Fruit fly (Drosophila melanogaster) whole organism, embryonic: ENCODE measurements around the gene Acp63F.

ENCODE experiments used
- BEAF-32 ChIP-seq: fragments of 200-800 bp; sonication (Bioruptor generic); optimal IDR thresholded peaks from 3 replicates; lab custom pipeline; 2017; ENCODE audit warnings: missing biosample characterization, missing genetic modification characterization, mild to moderate bottlenecking, moderate library complexity, missing genetic modification reagents
- Bteb2 ChIP-seq: fragments of 200-800 bp; sonication (Bioruptor generic); optimal IDR thresholded peaks from 2 replicates; lab custom pipeline; 2016; ENCODE audit warnings: missing biosample characterization, missing genetic modification characterization
- CG10209 ChIP-seq: fragments of 200-800 bp; sonication (Bioruptor generic); optimal IDR thresholded peaks from 3 replicates; lab custom pipeline; 2017; ENCODE audit warnings: missing biosample characterization, mild to moderate bottlenecking, missing genetic modification characterization, missing genetic modification reagents
- CG11456 ChIP-seq: fragments of 200-800 bp; sonication (Bioruptor generic); IDR thresholded peaks from 3 replicates; pipeline ENCODE4 v1.3.6; 2022; ENCODE audit warnings: missing biosample characterization, missing genetic modification characterization
- CG11696 ChIP-seq: fragments of 200-800 bp; sonication (Bioruptor generic); IDR thresholded peaks from 2 replicates; pipeline ENCODE4 v1.3.6; 2022; ENCODE audit warnings: missing biosample characterization, missing genetic modification characterization
- CG12104 ChIP-seq: fragments of 200-800 bp; sonication (Bioruptor generic); optimal IDR thresholded peaks from 3 replicates; lab custom pipeline; 2016; ENCODE audit warnings: missing biosample characterization, missing genetic modification characterization
- CG13123 ChIP-seq: fragments of 200-800 bp; sonication (Bioruptor generic); optimal IDR thresholded peaks from 2 replicates; lab custom pipeline; 2016; ENCODE audit warnings: missing biosample characterization, missing genetic modification characterization
- CG13775 ChIP-seq: fragments of 200-800 bp; sonication (Bioruptor generic); optimal IDR thresholded peaks from 3 replicates; lab custom pipeline; 2017; ENCODE audit warnings: missing biosample characterization, mild to moderate bottlenecking, missing genetic modification characterization
- CG14441 ChIP-seq: fragments of 200-800 bp; sonication (Bioruptor generic); IDR thresholded peaks from 2 replicates; pipeline ENCODE4 v1.3.6; 2022; ENCODE audit warnings: missing biosample characterization, missing genetic modification characterization
- CG14667 ChIP-seq: fragments of 200-800 bp; sonication (Bioruptor generic); IDR thresholded peaks from 2 replicates; pipeline ENCODE4 v1.3.6; 2022; ENCODE audit warnings: missing biosample characterization, missing genetic modification characterization
- CG14710 ChIP-seq: fragments of 200-800 bp; sonication (Bioruptor generic); optimal IDR thresholded peaks from 3 replicates; lab custom pipeline; 2019; ENCODE audit warnings: missing biosample characterization, mild to moderate bottlenecking, missing genetic modification characterization, moderate library complexity
- CG17385 ChIP-seq: fragments of 200-800 bp; sonication (Bioruptor generic); optimal IDR thresholded peaks from 3 replicates; lab custom pipeline; 2018; ENCODE audit warnings: missing biosample characterization, mild to moderate bottlenecking, missing genetic modification characterization
- CG2678 ChIP-seq: fragments of 200-800 bp; sonication (Bioruptor generic); optimal IDR thresholded peaks from 3 replicates; lab custom pipeline; 2019; ENCODE audit warnings: missing biosample characterization, mild to moderate bottlenecking, missing genetic modification characterization, moderate library complexity
- CG31224 ChIP-seq: fragments of 200-800 bp; sonication (Bioruptor generic); IDR thresholded peaks from 2 replicates; pipeline ENCODE4 v1.3.6; 2022; ENCODE audit warnings: missing biosample characterization, missing genetic modification characterization
- CG32532 ChIP-seq: fragments of 200-800 bp; sonication (Bioruptor generic); IDR thresholded peaks from 2 replicates; pipeline ENCODE4 v1.3.6; 2022; ENCODE audit warnings: missing biosample characterization, missing genetic modification characterization
- CG3726 ChIP-seq: fragments of 200-800 bp; sonication (Bioruptor generic); IDR thresholded peaks from 3 replicates; pipeline ENCODE4, ENCODE4 v1.3.6; 2022; ENCODE audit warnings: missing biosample characterization, missing genetic modification characterization
- CG5245 ChIP-seq: fragments of 200-800 bp; sonication (Bioruptor generic); optimal IDR thresholded peaks from 3 replicates; lab custom pipeline; 2016; ENCODE audit warnings: missing biosample characterization, missing genetic modification characterization
- CG8478 ChIP-seq: fragments of >200 bp; optimal IDR thresholded peaks from 2 replicates; lab custom pipeline; 2018
- CG9932 ChIP-seq: fragments of 200-800 bp; sonication (Bioruptor generic); IDR thresholded peaks from 2 replicates; pipeline ENCODE4 v1.3.6; 2022; ENCODE audit warnings: missing biosample characterization, missing genetic modification characterization
- CHES-1-like ChIP-seq: fragments of 200-800 bp; sonication (Bioruptor generic); optimal IDR thresholded peaks from 2 replicates; lab custom pipeline; 2016; ENCODE audit warnings: missing biosample characterization, missing genetic modification characterization
- Doc3 ChIP-seq: fragments of 200-800 bp; sonication (Bioruptor generic); IDR thresholded peaks from 3 replicates; pipeline ENCODE4 v1.3.6; 2022; ENCODE audit warnings: missing biosample characterization, missing genetic modification characterization; ENCODE audit not compliant: partially characterized antibody
- Dref ChIP-seq: fragments of 200-800 bp; sonication (Bioruptor generic); IDR thresholded peaks from 2 replicates; pipeline ENCODE4 v1.3.6; 2022; ENCODE audit warnings: missing biosample characterization, missing genetic modification characterization
- Drgx ChIP-seq: fragments of 200-800 bp; sonication (Bioruptor generic); IDR thresholded peaks from 2 replicates; pipeline ENCODE4 v1.3.6; 2022; ENCODE audit warnings: missing biosample characterization, missing genetic modification characterization
- Eip74EF ChIP-seq, 2 experiments: fragments of 200-800 bp in 1 of 2; fragments of >200 bp in 1 of 2; sonication (Bioruptor generic) in 1 of 2; optimal IDR thresholded peaks; 2 replicates each; lab custom pipeline; 2017 to 2019; ENCODE audit warnings: missing biosample characterization in 2 of 2, missing genetic modification characterization in 2 of 2, mild to moderate bottlenecking in 1 of 2, moderate library complexity in 1 of 2
- Fer2 ChIP-seq: fragments of 200-800 bp; sonication (Bioruptor generic); optimal IDR thresholded peaks from 2 replicates; lab custom pipeline; 2018; ENCODE audit warnings: missing biosample characterization, mild to moderate bottlenecking, missing genetic modification characterization, moderate library complexity
- Fer3 ChIP-seq: fragments of 200-800 bp; sonication (Bioruptor generic); optimal IDR thresholded peaks from 2 replicates; lab custom pipeline; 2018; ENCODE audit warnings: missing biosample characterization, mild to moderate bottlenecking, missing genetic modification characterization, moderate library complexity
- H15 ChIP-seq: fragments of 200-800 bp; sonication (Bioruptor generic); IDR thresholded peaks from 3 replicates; pipeline ENCODE4 v1.3.6; 2022; ENCODE audit warnings: missing biosample characterization, missing genetic modification characterization
- Hmx ChIP-seq: fragments of 200-800 bp; sonication (Bioruptor generic); optimal IDR thresholded peaks from 2 replicates; lab custom pipeline; 2016; ENCODE audit warnings: missing biosample characterization, missing genetic modification characterization
- Hr78 ChIP-seq, 2 experiments: fragments of 200-800 bp in 1 of 2; fragments of >200 bp in 1 of 2; sonication (Bioruptor generic) in 1 of 2; optimal IDR thresholded peaks; 2 replicates each; lab custom pipeline; 2017 to 2019; ENCODE audit warnings: missing biosample characterization in 2 of 2, missing genetic modification characterization in 2 of 2, mild to moderate bottlenecking in 1 of 2, moderate library complexity in 1 of 2
- Mes4 ChIP-seq: fragments of 200-800 bp; sonication (Bioruptor generic); optimal IDR thresholded peaks from 2 replicates; lab custom pipeline; 2016; ENCODE audit warnings: missing biosample characterization, missing genetic modification characterization
- NC2α ChIP-seq: fragments of 200-800 bp; sonication (Bioruptor generic); optimal IDR thresholded peaks from 2 replicates; lab custom pipeline; 2016; ENCODE audit warnings: missing biosample characterization, missing genetic modification characterization
- Ptx1 ChIP-seq: fragments of 200-800 bp; sonication (Bioruptor generic); IDR thresholded peaks from 2 replicates; pipeline ENCODE4 v1.3.6; 2022; ENCODE audit warnings: missing biosample characterization, missing genetic modification characterization
- Side ChIP-seq: fragments of 200-800 bp; sonication (Bioruptor generic); optimal IDR thresholded peaks from 2 replicates; lab custom pipeline; 2016; ENCODE audit warnings: missing biosample characterization, missing genetic modification characterization
- Sin3A ChIP-seq: fragments of >200 bp; optimal IDR thresholded peaks from 2 replicates; lab custom pipeline; 2018
- ab ChIP-seq: fragments of 200-800 bp; sonication (Bioruptor generic); optimal IDR thresholded peaks from 2 replicates; lab custom pipeline; 2016; ENCODE audit warnings: missing biosample characterization, missing genetic modification characterization
- bbx ChIP-seq: fragments of 200-800 bp; sonication (Bioruptor generic); IDR thresholded peaks from 2 replicates; pipeline ENCODE4 v1.3.6; 2022; ENCODE audit warnings: missing biosample characterization, missing genetic modification characterization; ENCODE audit not compliant: partially characterized antibody
- bigmax ChIP-seq: fragments of 200-800 bp; sonication (Bioruptor generic); optimal IDR thresholded peaks from 2 replicates; lab custom pipeline; 2018; ENCODE audit warnings: missing biosample characterization, mild to moderate bottlenecking, missing genetic modification characterization
- caup ChIP-seq: fragments of 200-800 bp; sonication (Bioruptor generic); optimal IDR thresholded peaks from 3 replicates; lab custom pipeline; 2017; ENCODE audit warnings: missing biosample characterization, mild to moderate bottlenecking, missing genetic modification characterization, moderate library complexity; ENCODE audit not compliant: severe bottlenecking
- chn ChIP-seq: fragments of 200-800 bp; sonication (Bioruptor generic); optimal IDR thresholded peaks from 2 replicates; lab custom pipeline; 2016; ENCODE audit warnings: missing biosample characterization, missing genetic modification characterization
- ems ChIP-seq: fragments of 200-800 bp; sonication (Bioruptor generic); optimal IDR thresholded peaks from 3 replicates; lab custom pipeline; 2016; ENCODE audit warnings: missing biosample characterization, missing genetic modification characterization
- eyg ChIP-seq: fragments of 200-800 bp; sonication (Bioruptor generic); optimal IDR thresholded peaks from 3 replicates; lab custom pipeline; 2016; ENCODE audit warnings: missing biosample characterization, missing genetic modification characterization
- gcm2 ChIP-seq: fragments of 200-800 bp; sonication (Bioruptor generic); optimal IDR thresholded peaks from 2 replicates; lab custom pipeline; 2016; ENCODE audit warnings: missing biosample characterization, missing genetic modification characterization
- grn ChIP-seq: fragments of 200-800 bp; sonication (Bioruptor generic); optimal IDR thresholded peaks from 3 replicates; lab custom pipeline; 2017; ENCODE audit warnings: missing biosample characterization, missing genetic modification characterization
- ind ChIP-seq: fragments of 200-800 bp; sonication (Bioruptor generic); optimal IDR thresholded peaks from 3 replicates; lab custom pipeline; 2016; ENCODE audit warnings: missing biosample characterization, missing genetic modification characterization
- lmd ChIP-seq: fragments of 200-800 bp; sonication (Bioruptor generic); IDR thresholded peaks from 2 replicates; pipeline ENCODE4 v1.3.6; 2022; ENCODE audit warnings: missing biosample characterization, missing genetic modification characterization
- nmo ChIP-seq: fragments of 200-800 bp; sonication (Bioruptor generic); optimal IDR thresholded peaks from 2 replicates; lab custom pipeline; 2018; ENCODE audit warnings: missing biosample characterization, mild to moderate bottlenecking, missing genetic modification characterization, moderate library complexity
- salm ChIP-seq: fragments of 200-800 bp; sonication (Bioruptor generic); optimal IDR thresholded peaks from 2 replicates; lab custom pipeline; 2018; ENCODE audit warnings: missing biosample characterization, mild to moderate bottlenecking, missing genetic modification characterization
- shn ChIP-seq: fragments of 200-800 bp; sonication (Bioruptor generic); optimal IDR thresholded peaks from 3 replicates; lab custom pipeline; 2016; ENCODE audit warnings: missing biosample characterization, missing genetic modification characterization
- sisA ChIP-seq: fragments of 200-800 bp; sonication (Bioruptor generic); IDR thresholded peaks from 2 replicates; pipeline ENCODE4 v1.3.6; 2022; ENCODE audit warnings: missing biosample characterization, missing genetic modification characterization
- tgo ChIP-seq: fragments of 200-800 bp; sonication (Bioruptor generic); IDR thresholded peaks from 3 replicates; pipeline ENCODE4 v1.3.6; 2022; ENCODE audit warnings: missing biosample characterization, missing genetic modification characterization
- tll ChIP-seq, 2 experiments: fragments of 200-800 bp in 1 of 2; fragments of >200 bp in 1 of 2; sonication (Bioruptor generic) in 1 of 2; optimal IDR thresholded peaks; 2 replicates each; lab custom pipeline; 2017 to 2019; ENCODE audit warnings: missing biosample characterization in 2 of 2, missing genetic modification characterization in 2 of 2, mild to moderate bottlenecking in 1 of 2, moderate library complexity in 1 of 2
- zfh1 ChIP-seq: fragments of 200-800 bp; sonication (Bioruptor generic); IDR thresholded peaks from 3 replicates; pipeline ENCODE4 v1.3.6; 2022; ENCODE audit warnings: missing biosample characterization, missing genetic modification characterization

The Acp63F gene

dm6 chr3L:3802677-3803076 lies 13.5 kb downstream of the Acp63F start (continued):
- TF ChIP-seq CG14667 (GFP tag; lab: Robert Waterston, UW), result peak; percentile 61
- no peak for TF ChIP-seq CG3726 (GFP tag; lab: Robert Waterston, UW)
- peak; percentile 51 for TF ChIP-seq NC2α (GFP tag; lab: Kevin White, UChicago)
- no peak for TF ChIP-seq CG8478 (lab: Kevin White, UChicago)
- TF ChIP-seq bbx (GFP tag; lab: Robert Waterston, UW), result no peak
- TF ChIP-seq Ptx1, result peak; percentile 84
- TF ChIP-seq Doc3 (GFP tag; lab: Robert Waterston, UW), result no peak
- TF ChIP-seq BEAF-32 (GFP tag; lab: Kevin White, UChicago), result no peak
- TF ChIP-seq CG17385, result peak; percentile 81
- peak; percentile 81 for TF ChIP-seq tgo (GFP tag; lab: Robert Waterston, UW)
- no peak for TF ChIP-seq tll (GFP tag; optimal IDR thresholded peaks at IDR 0.05; lab: Kevin White, UChicago)
- TF ChIP-seq ab (GFP tag; lab: Kevin White, UChicago), result peak; percentile 37
- TF ChIP-seq Bteb2 (GFP tag; lab: Kevin White, UChicago), result peak; percentile 80
- TF ChIP-seq CG14441 (GFP tag; lab: Robert Waterston, UW), result peak; percentile 82
- no peak for TF ChIP-seq grn (GFP tag; lab: Kevin White, UChicago)
- peak; percentile 77 for TF ChIP-seq sisA (GFP tag; lab: Robert Waterston, UW)
- peak; percentile 89 for TF ChIP-seq CG11456 (GFP tag; lab: Robert Waterston, UW)
- TF ChIP-seq nmo, result peak; percentile 62
- TF ChIP-seq Hmx (GFP tag; lab: Kevin White, UChicago), result peak; percentile 39
- peak; percentile 79 for TF ChIP-seq CG10209
- peak; percentile 61 for TF ChIP-seq ind (GFP tag; lab: Kevin White, UChicago)
- TF ChIP-seq CG31224 (GFP tag; lab: Robert Waterston, UW), result peak; percentile 85
- peak; percentile 84 for TF ChIP-seq CG9932
- peak; percentile 87 for TF ChIP-seq CG32532
- TF ChIP-seq CG5245, result peak; percentile 12
- TF ChIP-seq Hr78 (GFP tag; optimal IDR thresholded peaks at IDR 0.05; lab: Kevin White, UChicago), result no peak
- TF ChIP-seq Side (GFP tag; lab: Kevin White, UChicago), result peak; percentile 71
- peak; percentile 53; the same call in 2 of the 3 replicates for TF ChIP-seq zfh1 (GFP tag; lab: Robert Waterston, UW)
- TF ChIP-seq salm (tag; lab: Kevin White, UChicago), result no peak
- no peak for TF ChIP-seq Eip74EF (GFP tag; optimal IDR thresholded peaks at IDR 0.05; lab: Kevin White, UChicago)
- peak; percentile 62 for TF ChIP-seq CG13775 (GFP tag; lab: Kevin White, UChicago)
- peak; percentile 72 for TF ChIP-seq CHES-1-like (GFP tag; lab: Kevin White, UChicago)
- TF ChIP-seq gcm2 (GFP tag; lab: Kevin White, UChicago), result peak; percentile 56
- TF ChIP-seq CG14710 (tag; lab: Kevin White, UChicago), result peak; percentile 2
- TF ChIP-seq Fer2 (tag; lab: Kevin White, UChicago), result peak; percentile 19
- peak; percentile 58 for TF ChIP-seq chn (GFP tag; lab: Kevin White, UChicago)
- no peak for TF ChIP-seq Sin3A
- TF ChIP-seq CG12104 (GFP tag; lab: Kevin White, UChicago), result peak; percentile 32
- 0 out of 2 replicates have a peak, but pooled peaks have one; percentile 25 for TF ChIP-seq Dref
- peak; percentile 67 for TF ChIP-seq CG11696 (GFP tag; lab: Robert Waterston, UW)
- TF ChIP-seq Fer3 (tag; lab: Kevin White, UChicago), result peak; percentile 71
- TF ChIP-seq shn (GFP tag; lab: Kevin White, UChicago), result peak; percentile 70
- peak; percentile 64 for TF ChIP-seq eyg
- peak; percentile 76 for TF ChIP-seq CG2678 (tag; lab: Kevin White, UChicago)
- TF ChIP-seq CG13123 (GFP tag; lab: Kevin White, UChicago), result peak; percentile 26
- TF ChIP-seq ems (GFP tag; lab: Kevin White, UChicago), result peak; percentile 76
- TF ChIP-seq Drgx, result peak; percentile 64
- TF ChIP-seq lmd (GFP tag; lab: Robert Waterston, UW), result peak; percentile 81
- peak; percentile 77 for TF ChIP-seq caup (GFP tag; lab: Kevin White, UChicago)
- peak; percentile 53; the same call in 2 of the 3 replicates for TF ChIP-seq H15 (GFP tag; lab: Robert Waterston, UW)
- TF ChIP-seq Mes4 (GFP tag; lab: Kevin White, UChicago), result peak; percentile 54
- no peak for TF ChIP-seq bigmax (GFP tag; lab: Kevin White, UChicago)
